Worm (Caenorhabditis elegans) whole organism, L1 larva: Measurements from ENCODE around the gene R12A1.3.

Source experiments
- C34B4.2 ChIP-seq: sonication (generic microtip); optimal IDR thresholded peaks from 2 replicates; lab custom pipeline; 2017; ENCODE audit warnings: mild to moderate bottlenecking, missing genetic modification characterization, missing compliant biosample characterization
- aha-1 ChIP-seq: fragments of 150-350 bp; optimal IDR thresholded peaks from 2 replicates; lab custom pipeline; 2014; ENCODE audit warnings: missing biosample characterization, missing genetic modification characterization
- blmp-1 ChIP-seq: fragments of 150-350 bp; optimal IDR thresholded peaks from 2 replicates; lab custom pipeline; 2014; ENCODE audit warnings: missing biosample characterization, missing genetic modification characterization
- ces-1 ChIP-seq: fragments of 150-350 bp; optimal IDR thresholded peaks from 2 replicates; lab custom pipeline; 2014; ENCODE audit warnings: missing biosample characterization, missing genetic modification reagents, missing genetic modification characterization
- dpl-1 ChIP-seq, 3 experiments: fragments of 150-350 bp in 2 of 3; sonication (generic microtip) in 1 of 3; optimal IDR thresholded peaks; 2 replicates each; lab custom pipeline; 2014 to 2017; ENCODE audit warnings: missing biosample characterization in 3 of 3, missing genetic modification characterization in 3 of 3, missing genetic modification reagents in 3 of 3
- efl-1 ChIP-seq, 4 experiments: fragments of 150-350 bp; optimal IDR thresholded peaks in 3 of 4; peaks in 1 of 4; 1 replicate in 1 of 4; 2 replicates in 3 of 4; lab custom pipeline; 2014; ENCODE audit warnings: missing biosample characterization in 2 of 4, missing genetic modification characterization in 2 of 4, missing genetic modification reagents in 2 of 4
- elt-2 ChIP-seq: sonication (generic microtip); optimal IDR thresholded peaks from 2 replicates; lab custom pipeline; 2016; ENCODE audit warnings: missing genetic modification characterization, mild to moderate bottlenecking, inconsistent platforms, missing compliant biosample characterization, missing genetic modification reagents
- elt-3 ChIP-seq, 6 experiments: fragments of 150-350 bp in 1 of 6; sonication (generic microtip); optimal IDR thresholded peaks; 2 replicates each; lab custom pipeline; 2017 to 2018; ENCODE audit warnings: missing biosample characterization in 6 of 6, missing genetic modification characterization in 6 of 6, inconsistent platforms in 1 of 6
- fkh-8 ChIP-seq: sonication (generic microtip); optimal IDR thresholded peaks from 2 replicates; lab custom pipeline; 2016; ENCODE audit warnings: mild to moderate bottlenecking, missing genetic modification characterization, missing compliant biosample characterization
- grh-1 ChIP-seq: fragments of 200-800 bp; sonication (Bioruptor generic); IDR thresholded peaks from 2 replicates; pipeline ENCODE4 v1.3.6; 2022; ENCODE audit warnings: missing genetic modification reagents, missing genetic modification characterization, missing compliant biosample characterization
- irx-1 ChIP-seq: sonication (generic microtip); optimal IDR thresholded peaks from 2 replicates; lab custom pipeline; 2016; ENCODE audit warnings: missing genetic modification characterization, missing compliant biosample characterization
- lin-14 ChIP-seq: fragments of 200-800 bp; sonication (Bioruptor generic); optimal IDR thresholded peaks from 2 replicates; lab custom pipeline; 2018; ENCODE audit warnings: mild to moderate bottlenecking, missing genetic modification characterization, moderate library complexity, missing compliant biosample characterization
- lin-15B ChIP-seq: fragments of 150-350 bp; sonication (generic microtip); optimal IDR thresholded peaks from 3 replicates; lab custom pipeline; 2014; ENCODE audit warnings: missing biosample characterization, missing genetic modification characterization
- mep-1 ChIP-seq: fragments of 150-350 bp; optimal IDR thresholded peaks from 2 replicates; lab custom pipeline; 2014; ENCODE audit warnings: missing biosample characterization, missing genetic modification characterization
- nhr-20 ChIP-seq: sonication (generic microtip); optimal IDR thresholded peaks from 2 replicates; lab custom pipeline; 2016; ENCODE audit warnings: mild to moderate bottlenecking, missing genetic modification characterization, missing compliant biosample characterization
- nhr-47 ChIP-seq: sonication (generic microtip); optimal IDR thresholded peaks from 2 replicates; lab custom pipeline; 2016; ENCODE audit warnings: mild to moderate bottlenecking, missing genetic modification characterization, moderate library complexity, missing compliant biosample characterization
- nhr-71 ChIP-seq: sonication (generic microtip); optimal IDR thresholded peaks from 2 replicates; lab custom pipeline; 2016; ENCODE audit warnings: mild to moderate bottlenecking, missing genetic modification characterization, moderate library complexity, missing compliant biosample characterization
- nhr-76 ChIP-seq: sonication (generic microtip); optimal IDR thresholded peaks from 2 replicates; lab custom pipeline; 2017; ENCODE audit warnings: missing biosample characterization, missing genetic modification characterization
- nhr-77 ChIP-seq: fragments of 150-350 bp; optimal IDR thresholded peaks from 2 replicates; lab custom pipeline; 2014; ENCODE audit warnings: missing biosample characterization, missing genetic modification characterization
- nhr-85 ChIP-seq: sonication (generic microtip); peaks from one replicate; lab custom pipeline; 2016; ENCODE audit warnings: missing genetic modification characterization, inconsistent platforms, missing compliant biosample characterization
- pag-3 ChIP-seq: sonication (generic microtip); optimal IDR thresholded peaks from 2 replicates; lab custom pipeline; 2017; ENCODE audit warnings: missing genetic modification characterization, mild to moderate bottlenecking, missing compliant biosample characterization, antibody characterized with exemption, borderline replicate concordance; ENCODE audit not compliant: insufficient read depth
- pqm-1 ChIP-seq: sonication (generic microtip); optimal IDR thresholded peaks from 3 replicates; lab custom pipeline; 2017; ENCODE audit warnings: missing biosample characterization, missing genetic modification characterization
- rnt-1 ChIP-seq: sonication (generic microtip); optimal IDR thresholded peaks from 2 replicates; lab custom pipeline; 2016; ENCODE audit warnings: mild to moderate bottlenecking, missing genetic modification characterization, moderate library complexity, missing compliant biosample characterization
- skn-1 ChIP-seq: fragments of 150-350 bp; optimal IDR thresholded peaks from 2 replicates; lab custom pipeline; 2014; ENCODE audit warnings: missing biosample characterization, missing genetic modification characterization
- snu-23 ChIP-seq: sonication (generic microtip); optimal IDR thresholded peaks from 2 replicates; lab custom pipeline; 2016; ENCODE audit warnings: missing genetic modification characterization, missing compliant biosample characterization
- tbx-2 ChIP-seq: sonication (generic microtip); optimal IDR thresholded peaks from 2 replicates; lab custom pipeline; 2016; ENCODE audit warnings: missing genetic modification characterization, missing compliant biosample characterization
- tlp-1 ChIP-seq: fragments of 150-350 bp; optimal IDR thresholded peaks from 2 replicates; lab custom pipeline; 2014; ENCODE audit warnings: missing biosample characterization, missing genetic modification characterization
- xbp-1 ChIP-seq: sonication (generic microtip); optimal IDR thresholded peaks from 2 replicates; lab custom pipeline; 2016; ENCODE audit warnings: missing genetic modification characterization, missing compliant biosample characterization
- zag-1 ChIP-seq: fragments of 150-350 bp; optimal IDR thresholded peaks from 2 replicates; lab custom pipeline; 2014; ENCODE audit warnings: missing biosample characterization, missing genetic modification characterization

The R12A1.3 gene

ce11 chrV:1438205-1438604, 12.6 kb upstream of the R12A1.3 start:
- TF ChIP-seq ces-1 (GFP tag; lab: Kevin White, UChicago) (no peak), blmp-1 (tag; lab: Kevin White, UChicago) (peak; percentile 52), dpl-1 (GFP tag; optimal IDR thresholded peaks at IDR 0.05; lab: Kevin White, UChicago) (no peak), nhr-20 (tag; lab: Kevin White, UChicago) (peak; percentile 12), elt-3 (tag; optimal IDR thresholded peaks at IDR 0.05; lab: Kevin White, UChicago) (peak in 2 of 6 experiments; percentile 12 to 65), nhr-76 (no peak), xbp-1 (tag; lab: Kevin White, UChicago) (no peak), grh-1 (GFP tag; lab: Robert Waterston, UW) (peak; percentile 47; the same call in 1 of the 2 replicates), skn-1 (tag; lab: Kevin White, UChicago) (no peak), lin-15B (tag; lab: Kevin White, UChicago) (no peak), nhr-47 (no peak), irx-1 (tag; lab: Kevin White, UChicago) (no peak), tbx-2 (tag; lab: Kevin White, UChicago) (peak; percentile 25), tlp-1 (tag; lab: Kevin White, UChicago) (no peak), lin-14 (peak; percentile 52), elt-2 (tag; lab: Kevin White, UChicago) (no peak)

ce11 chrV:1435106-1435505, 9.5 kb upstream of the R12A1.3 start:
- no peak for TF ChIP-seq efl-1 (optimal IDR thresholded peaks at IDR 0.05; lab: Kevin White, UChicago)
- TF ChIP-seq efl-1 (GFP tag; optimal IDR thresholded peaks at IDR 0.05 in 1 of 2; lab: Kevin White, UChicago), result peak in 1 of 2 experiments; percentile 93
- TF ChIP-seq pag-3 (tag; lab: Kevin White, UChicago), result no peak
- TF ChIP-seq, all 84 proteins: peak for 1

ce11 chrV:1434398-1434797, 8.8 kb upstream of the R12A1.3 start:
- TF ChIP-seq nhr-77 (tag; lab: Kevin White, UChicago), result no peak
- peak in 1 of 3 experiments; percentile 11 for TF ChIP-seq dpl-1 (GFP tag; optimal IDR thresholded peaks at IDR 0.05; lab: Kevin White, UChicago)
- no peak for TF ChIP-seq efl-1 (optimal IDR thresholded peaks at IDR 0.05; lab: Kevin White, UChicago)
- peak in 1 of 2 experiments; percentile 87 for TF ChIP-seq efl-1 (GFP tag; optimal IDR thresholded peaks at IDR 0.05 in 1 of 2; lab: Kevin White, UChicago)

DNA sequence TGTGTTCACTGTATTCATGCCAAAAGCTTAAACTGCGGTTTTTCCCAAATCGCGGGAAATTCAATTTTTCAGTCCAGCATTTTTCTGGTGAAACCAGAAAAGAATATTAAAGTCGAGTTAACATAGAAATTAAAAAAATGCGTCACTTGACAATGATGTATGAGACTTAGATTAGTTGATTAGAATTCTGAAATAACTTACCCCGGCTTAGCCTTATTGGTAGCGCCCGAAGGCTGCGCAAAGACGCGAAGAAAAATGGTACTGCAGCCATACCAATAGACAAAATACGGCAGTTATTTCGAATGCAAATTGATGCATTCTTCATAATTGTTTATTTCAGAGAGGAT, 7.8 kb upstream of the R12A1.3 start:
- TF ChIP-seq nhr-47 (no peak), efl-1 (optimal IDR thresholded peaks at IDR 0.05; lab: Kevin White, UChicago) (no peak), efl-1 (GFP tag; optimal IDR thresholded peaks at IDR 0.05 in 1 of 2; lab: Kevin White, UChicago) (peak in 1 of 2 experiments; percentile 92)

- peak; percentile 78 for TF ChIP-seq nhr-85 (tag; lab: Kevin White, UChicago)
- peak; percentile 52 for TF ChIP-seq aha-1 (tag; lab: Kevin White, UChicago)
- peak; percentile 19 for TF ChIP-seq lin-14
- TF ChIP-seq fkh-8 (tag; lab: Kevin White, UChicago), result no peak
- TF ChIP-seq pqm-1 (tag; lab: Kevin White, UChicago), result no peak
- TF ChIP-seq nhr-71 (tag; lab: Kevin White, UChicago), result no peak
- no peak for TF ChIP-seq lin-15B (tag; lab: Kevin White, UChicago)
- TF ChIP-seq dpl-1 (GFP tag; optimal IDR thresholded peaks at IDR 0.05; lab: Kevin White, UChicago), result peak in 2 of 3 experiments; percentile 19 to 80
- TF ChIP-seq zag-1, result no peak
- peak; percentile 36 for TF ChIP-seq snu-23 (GFP tag; lab: Kevin White, UChicago)
- peak; percentile 62 for TF ChIP-seq nhr-20 (tag; lab: Kevin White, UChicago)
- no peak for TF ChIP-seq rnt-1
- TF ChIP-seq C34B4.2, result no peak
- TF ChIP-seq mep-1 (tag; lab: Kevin White, UChicago), result no peak
- peak; percentile 61 for TF ChIP-seq elt-2 (tag; lab: Kevin White, UChicago)
- no peak for TF ChIP-seq efl-1 (optimal IDR thresholded peaks at IDR 0.05; lab: Kevin White, UChicago)
- TF ChIP-seq efl-1 (GFP tag; optimal IDR thresholded peaks at IDR 0.05 in 1 of 2; lab: Kevin White, UChicago), result peak in 1 of 2 experiments; percentile 96
Observed at ce11 chrV:1432500-1433418, 7.2 kb upstream of the R12A1.3 start.
